Fruit fly (Drosophila melanogaster) whole organism, prepupa: Measurements from ENCODE around the gene Pdss2.

Experiments
- Blimp-1 ChIP-seq: fragments of 200-800 bp; sonication (Bioruptor generic); optimal IDR thresholded peaks from 3 replicates; lab custom pipeline; 2017; ENCODE audit warnings: missing biosample characterization, missing genetic modification characterization, mild to moderate bottlenecking, moderate library complexity, missing genetic modification reagents
- CG11294 ChIP-seq: fragments of 200-800 bp; sonication (Bioruptor generic); IDR thresholded peaks from 2 replicates; pipeline ENCODE4 v1.3.6; 2022; ENCODE audit warnings: missing biosample characterization, missing genetic modification characterization
- CG11762 ChIP-seq: fragments of 200-800 bp; sonication (Bioruptor generic); optimal IDR thresholded peaks from 3 replicates; lab custom pipeline; 2016; ENCODE audit warnings: missing biosample characterization, missing genetic modification characterization; ENCODE audit not compliant: insufficient read depth
- CG15336 ChIP-seq: fragments of 200-800 bp; sonication (Bioruptor generic); IDR thresholded peaks from 2 replicates; pipeline ENCODE4 v1.3.6; 2022; ENCODE audit warnings: missing biosample characterization, missing genetic modification characterization
- CG3032 ChIP-seq: fragments of 200-800 bp; optimal IDR thresholded peaks from 2 replicates; lab custom pipeline; 2019; ENCODE audit warnings: missing biosample characterization, mild to moderate bottlenecking, missing genetic modification characterization, moderate library complexity
- CG32006 ChIP-seq: fragments of 200-800 bp; sonication (Bioruptor generic); optimal IDR thresholded peaks from 3 replicates; lab custom pipeline; 2017; ENCODE audit warnings: missing biosample characterization, mild to moderate bottlenecking, missing genetic modification characterization
- CG34406 ChIP-seq: fragments of 200-800 bp; sonication (Bioruptor generic); optimal IDR thresholded peaks from 3 replicates; lab custom pipeline; 2016; ENCODE audit warnings: missing biosample characterization, missing genetic modification characterization
- CG4318 ChIP-seq: fragments of 200-800 bp; sonication (Bioruptor generic); optimal IDR thresholded peaks from 3 replicates; lab custom pipeline; 2017; ENCODE audit warnings: missing biosample characterization, mild to moderate bottlenecking, missing genetic modification characterization
- CG6276 ChIP-seq: fragments of 200-800 bp; sonication (Bioruptor generic); optimal IDR thresholded peaks from 2 replicates; lab custom pipeline; 2017; ENCODE audit warnings: missing biosample characterization, mild to moderate bottlenecking, missing genetic modification characterization
- CG6808 ChIP-seq: fragments of 200-800 bp; sonication (Bioruptor generic); optimal IDR thresholded peaks from 3 replicates; lab custom pipeline; 2017; ENCODE audit warnings: missing biosample characterization, missing genetic modification characterization, mild to moderate bottlenecking, moderate library complexity, missing genetic modification reagents
- CG8319 ChIP-seq: fragments of 200-800 bp; sonication (Bioruptor generic); optimal IDR thresholded peaks from 3 replicates; lab custom pipeline; 2016; ENCODE audit warnings: missing biosample characterization, missing genetic modification characterization
- CG8632 ChIP-seq: fragments of 200-800 bp; sonication (Bioruptor generic); optimal IDR thresholded peaks from 3 replicates; lab custom pipeline; 2016; ENCODE audit warnings: missing biosample characterization, missing genetic modification characterization
- CG9139 ChIP-seq: fragments of 200-800 bp; sonication (Bioruptor generic); optimal IDR thresholded peaks from 3 replicates; lab custom pipeline; 2017; ENCODE audit warnings: missing biosample characterization, mild to moderate bottlenecking, missing genetic modification characterization
- Eip75B ChIP-seq: fragments of 200-800 bp; sonication (Bioruptor generic); optimal IDR thresholded peaks from 3 replicates; lab custom pipeline; 2016; ENCODE audit warnings: missing biosample characterization, missing genetic modification characterization
- Eip78C ChIP-seq: fragments of 200-800 bp; sonication (Bioruptor generic); peaks from one replicate; lab custom pipeline; 2016; ENCODE audit warnings: missing biosample characterization, missing genetic modification characterization
- Eip93F ChIP-seq: fragments of 200-800 bp; sonication (Bioruptor generic); optimal IDR thresholded peaks from 2 replicates; lab custom pipeline; 2016; ENCODE audit warnings: missing biosample characterization, mild to moderate bottlenecking, missing genetic modification characterization
- Ets21C ChIP-seq: fragments of 200-800 bp; sonication (Bioruptor generic); optimal IDR thresholded peaks from 3 replicates; lab custom pipeline; 2016; ENCODE audit warnings: missing biosample characterization, missing genetic modification characterization
- Ets96B ChIP-seq: fragments of 200-800 bp; optimal IDR thresholded peaks from 2 replicates; lab custom pipeline; 2019; ENCODE audit warnings: missing biosample characterization, mild to moderate bottlenecking, missing genetic modification characterization, moderate library complexity
- Hr38 ChIP-seq: sonication (Bioruptor generic); optimal IDR thresholded peaks from 2 replicates; lab custom pipeline; 2016; ENCODE audit warnings: missing biosample characterization, missing genetic modification characterization
- Hr4 ChIP-seq: fragments of 200-800 bp; sonication (Bioruptor generic); optimal IDR thresholded peaks from 3 replicates; lab custom pipeline; 2016; ENCODE audit warnings: missing biosample characterization, missing genetic modification characterization
- Lpt ChIP-seq: fragments of 200-800 bp; sonication (Bioruptor generic); optimal IDR thresholded peaks from 3 replicates; lab custom pipeline; 2016; ENCODE audit warnings: missing biosample characterization, missing genetic modification characterization
- Met ChIP-seq: fragments of 200-800 bp; sonication (Bioruptor generic); optimal IDR thresholded peaks from 3 replicates; lab custom pipeline; 2016; ENCODE audit warnings: missing biosample characterization, missing genetic modification characterization
- OdsH ChIP-seq: fragments of 200-800 bp; sonication (Bioruptor generic); optimal IDR thresholded peaks from 3 replicates; lab custom pipeline; 2016; ENCODE audit warnings: missing biosample characterization, missing genetic modification characterization
- Smox ChIP-seq: fragments of 200-800 bp; sonication (Bioruptor generic); optimal IDR thresholded peaks from 3 replicates; lab custom pipeline; 2016; ENCODE audit warnings: missing biosample characterization, missing genetic modification characterization
- Sox14 ChIP-seq: fragments of 200-800 bp; sonication (Bioruptor generic); optimal IDR thresholded peaks from 3 replicates; lab custom pipeline; 2016; ENCODE audit warnings: missing biosample characterization, missing genetic modification characterization
- Sox15 ChIP-seq: fragments of 200-800 bp; sonication (Bioruptor generic); optimal IDR thresholded peaks from 3 replicates; lab custom pipeline; 2016; ENCODE audit warnings: missing biosample characterization, missing genetic modification characterization
- achi ChIP-seq: fragments of 200-800 bp; sonication (Bioruptor generic); optimal IDR thresholded peaks from 3 replicates; lab custom pipeline; 2016; ENCODE audit warnings: missing biosample characterization, missing genetic modification characterization
- acj6 ChIP-seq: fragments of 200-800 bp; sonication (Bioruptor generic); optimal IDR thresholded peaks from 3 replicates; lab custom pipeline; 2016; ENCODE audit warnings: missing biosample characterization, missing genetic modification characterization
- cyc ChIP-seq: fragments of 200-800 bp; sonication (Bioruptor generic); optimal IDR thresholded peaks from 3 replicates; lab custom pipeline; 2016; ENCODE audit warnings: missing biosample characterization, missing genetic modification characterization
- dac ChIP-seq: fragments of 200-800 bp; sonication (Bioruptor generic); optimal IDR thresholded peaks from 2 replicates; lab custom pipeline; 2017; ENCODE audit warnings: missing biosample characterization, mild to moderate bottlenecking, missing genetic modification characterization
- dsx ChIP-seq: fragments of 200-800 bp; optimal IDR thresholded peaks from 3 replicates; lab custom pipeline; 2019; ENCODE audit warnings: missing biosample characterization, mild to moderate bottlenecking, missing genetic modification characterization, moderate library complexity; ENCODE audit not compliant: poor library complexity, severe bottlenecking
- fd85E ChIP-seq: fragments of 200-800 bp; sonication (Bioruptor generic); optimal IDR thresholded peaks from 3 replicates; lab custom pipeline; 2016; ENCODE audit warnings: missing biosample characterization, missing genetic modification characterization
- fkh ChIP-seq: fragments of 200-800 bp; sonication (Bioruptor generic); optimal IDR thresholded peaks from 3 replicates; lab custom pipeline; 2017; ENCODE audit warnings: missing biosample characterization, mild to moderate bottlenecking, missing genetic modification characterization, moderate library complexity
- lz ChIP-seq: fragments of 200-800 bp; sonication (Bioruptor generic); optimal IDR thresholded peaks from 3 replicates; lab custom pipeline; 2016; ENCODE audit warnings: missing biosample characterization, missing genetic modification characterization
- net ChIP-seq: fragments of 200-800 bp; sonication (Bioruptor generic); optimal IDR thresholded peaks from 3 replicates; lab custom pipeline; 2016; ENCODE audit warnings: missing biosample characterization, missing genetic modification characterization
- pdm3 ChIP-seq: fragments of 200-800 bp; sonication (Bioruptor generic); optimal IDR thresholded peaks from 3 replicates; lab custom pipeline; 2016; ENCODE audit warnings: missing biosample characterization, missing genetic modification characterization
- salr ChIP-seq, 2 experiments: fragments of 200-800 bp; sonication (Bioruptor generic); optimal IDR thresholded peaks; 3 replicates each; lab custom pipeline; 2016 to 2018; ENCODE audit warnings: missing biosample characterization in 2 of 2, missing genetic modification characterization in 2 of 2, mild to moderate bottlenecking in 1 of 2
- spab ChIP-seq: fragments of 200-800 bp; sonication (Bioruptor generic); optimal IDR thresholded peaks from 2 replicates; lab custom pipeline; 2017; ENCODE audit warnings: missing biosample characterization, mild to moderate bottlenecking, missing genetic modification characterization, missing genetic modification reagents
- svp ChIP-seq: fragments of 200-800 bp; sonication (Bioruptor generic); peaks from one replicate; lab custom pipeline; 2016; ENCODE audit warnings: missing biosample characterization, missing genetic modification characterization
- topi ChIP-seq: fragments of 200-800 bp; sonication (Bioruptor generic); optimal IDR thresholded peaks from 3 replicates; lab custom pipeline; 2016; ENCODE audit warnings: missing biosample characterization, missing genetic modification characterization
- vri ChIP-seq: fragments of 200-800 bp; sonication (Bioruptor generic); optimal IDR thresholded peaks from 3 replicates; lab custom pipeline; 2016; ENCODE audit warnings: missing biosample characterization, mild to moderate bottlenecking, missing genetic modification characterization

Gene Pdss2

DNA sequence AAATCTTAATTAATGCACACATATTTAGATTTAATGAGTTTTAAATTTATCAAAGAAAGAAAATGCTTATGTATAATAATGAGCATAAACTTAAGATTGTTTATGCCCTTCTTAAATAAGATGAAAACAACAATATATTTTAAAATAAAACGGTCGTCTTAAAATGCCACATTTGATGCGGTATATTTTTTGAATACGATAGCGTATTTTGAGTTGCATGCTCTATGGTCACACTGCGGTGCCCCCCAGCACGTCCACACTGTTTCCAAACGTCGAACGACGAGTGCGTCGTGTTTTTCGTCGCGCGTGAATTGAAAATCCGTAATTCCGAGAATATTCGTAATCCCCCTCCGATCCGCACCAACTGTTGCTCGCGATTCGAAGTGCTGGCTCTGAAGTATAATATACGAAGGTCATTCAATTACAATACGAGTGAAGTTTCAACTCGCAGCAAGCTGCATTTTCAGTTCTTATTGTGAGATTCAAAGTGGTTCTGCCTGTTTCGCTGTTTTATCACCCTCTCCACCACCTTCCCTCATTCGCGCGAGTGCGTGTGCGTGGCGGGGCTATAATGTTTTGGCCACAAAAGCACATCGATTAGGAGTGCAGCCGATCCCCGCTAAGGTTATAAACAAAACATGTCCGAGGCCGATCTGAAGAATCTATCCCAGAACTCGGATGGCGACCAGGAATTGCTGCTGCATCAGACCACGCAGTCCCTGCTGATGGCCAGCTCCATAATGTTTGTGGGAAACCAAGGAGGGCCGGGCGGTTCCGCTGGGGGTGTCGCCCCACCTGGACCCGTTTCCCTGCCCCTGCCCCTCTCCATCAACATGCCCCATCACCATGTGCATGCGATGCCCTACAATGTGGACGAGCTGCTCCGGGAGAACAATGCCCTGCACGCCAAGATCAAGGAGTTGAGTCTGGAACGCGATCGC, 6.8 kb downstream of the Pdss2 start, which contains the start of gene siz (continued):
- TF ChIP-seq Met (peak; percentile 20), acj6 (GFP tag; lab: Kevin White, UChicago) (no peak), CG11762 (no peak), Eip93F (GFP tag; lab: Kevin White, UChicago) (no peak), CG8632 (GFP tag; lab: Kevin White, UChicago) (no peak), CG4318 (GFP tag; lab: Kevin White, UChicago) (no peak), Eip75B (GFP tag; lab: Kevin White, UChicago) (no peak), CG15336 (GFP tag; lab: Robert Waterston, UW) (no peak), dsx (peak; percentile 45), CG3032 (tag; lab: Kevin White, UChicago) (no peak), CG32006 (no peak), CG34406 (GFP tag; lab: Kevin White, UChicago) (no peak), Lpt (GFP tag; lab: Kevin White, UChicago) (no peak), Hr4 (GFP tag; lab: Kevin White, UChicago) (peak; percentile 21), CG11294 (no peak), vri (GFP tag; lab: Kevin White, UChicago) (peak; percentile 41), dac (GFP tag; lab: Kevin White, UChicago) (no peak), Blimp-1 (GFP tag; lab: Kevin White, UChicago) (no peak), cyc (no peak), Sox15 (GFP tag; lab: Kevin White, UChicago) (no peak), net (no peak), svp (GFP tag; lab: Kevin White, UChicago) (peak; percentile 78), achi (GFP tag; lab: Kevin White, UChicago) (no peak), Eip78C (GFP tag; lab: Kevin White, UChicago) (peak; percentile 72), Hr38 (GFP tag; lab: Kevin White, UChicago) (no peak), fd85E (GFP tag; lab: Kevin White, UChicago) (no peak), fkh (no peak), Ets96B (tag; lab: Kevin White, UChicago) (no peak), Sox14 (GFP tag; lab: Kevin White, UChicago) (no peak), pdm3 (GFP tag; lab: Kevin White, UChicago) (peak; percentile 5), OdsH (GFP tag; lab: Kevin White, UChicago) (no peak), lz (GFP tag; lab: Kevin White, UChicago) (peak; percentile 14), CG6276 (GFP tag; lab: Kevin White, UChicago) (no peak), salr (GFP tag; optimal IDR thresholded peaks at IDR 0.05; lab: Kevin White, UChicago) (no peak), spab (GFP tag; lab: Kevin White, UChicago) (no peak), topi (no peak)

DNA sequence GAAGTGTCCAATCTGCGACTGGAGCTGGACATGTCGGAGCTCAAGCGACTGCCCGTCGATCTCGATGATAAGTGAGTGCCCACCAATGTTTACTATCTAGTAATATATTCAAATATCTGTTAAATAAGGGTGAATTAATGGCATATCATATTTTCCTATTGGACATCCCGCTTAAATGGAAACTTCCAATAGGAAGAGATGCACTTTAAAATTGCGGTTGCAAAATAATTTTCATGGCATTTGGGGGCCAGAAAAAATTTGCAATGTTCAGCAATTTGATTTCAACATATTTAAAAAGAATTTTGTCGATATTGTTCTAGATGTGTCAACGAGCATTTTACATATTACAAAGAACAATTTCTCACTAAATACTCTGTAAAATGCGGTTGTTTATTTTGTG, 7.5 kb downstream of the Pdss2 start:
- TF ChIP-seq Met (no peak), Ets21C (GFP tag; lab: Kevin White, UChicago) (no peak), Hr38 (GFP tag; lab: Kevin White, UChicago) (no peak), CG11762 (no peak), CG4318 (GFP tag; lab: Kevin White, UChicago) (no peak), CG9139 (GFP tag; lab: Kevin White, UChicago) (no peak), Smox (GFP tag; lab: Kevin White, UChicago) (no peak), Eip75B (GFP tag; lab: Kevin White, UChicago) (no peak), vri (GFP tag; lab: Kevin White, UChicago) (no peak), CG6808 (GFP tag; lab: Kevin White, UChicago) (no peak), CG8319 (GFP tag; lab: Kevin White, UChicago) (no peak)
- TF ChIP-seq, all 60 proteins: peak for 0
